Worm (Caenorhabditis elegans) whole organism, early embryonic: ENCODE data around the gene metl-18.

ENCODE experiments used
- B0310.2 ChIP-seq: sonication (generic microtip); optimal IDR thresholded peaks from 2 replicates; lab custom pipeline; 2016; ENCODE audit warnings: mild to moderate bottlenecking, missing genetic modification characterization, missing compliant biosample characterization
- F13C5.2 ChIP-seq: sonication (generic microtip); optimal IDR thresholded peaks from 2 replicates; lab custom pipeline; 2017; ENCODE audit warnings: mild to moderate bottlenecking, missing genetic modification characterization, inconsistent platforms, missing compliant biosample characterization
- aly-1 ChIP-seq: sonication (generic microtip); optimal IDR thresholded peaks from 2 replicates; lab custom pipeline; 2016; ENCODE audit warnings: missing genetic modification characterization, missing compliant biosample characterization
- ama-1 ChIP-seq: fragments of 150-350 bp; optimal IDR thresholded peaks from 2 replicates; lab custom pipeline; 2014
- ceh-13 ChIP-seq: fragments of 200-800 bp; sonication (Bioruptor generic); optimal IDR thresholded peaks from 2 replicates; lab custom pipeline; 2018; ENCODE audit warnings: mild to moderate bottlenecking, missing genetic modification characterization, missing compliant biosample characterization
- ceh-36 ChIP-seq: sonication (generic microtip); optimal IDR thresholded peaks from 2 replicates; lab custom pipeline; 2016; ENCODE audit warnings: missing genetic modification characterization, inconsistent platforms, missing compliant biosample characterization
- ets-7 ChIP-seq: sonication (generic microtip); optimal IDR thresholded peaks from 2 replicates; lab custom pipeline; 2016; ENCODE audit warnings: missing genotype, missing genetic modification characterization, missing compliant biosample characterization
- flt-1 ChIP-seq: fragments of 200-800 bp; sonication (Bioruptor generic); IDR thresholded peaks from 2 replicates; pipeline ENCODE4 v1.3.6; 2022; ENCODE audit warnings: missing genetic modification characterization, missing compliant biosample characterization
- hmbx-1 ChIP-seq: sonication (generic microtip); optimal IDR thresholded peaks from 2 replicates; lab custom pipeline; 2016; ENCODE audit warnings: mild to moderate bottlenecking, missing genetic modification characterization, missing compliant biosample characterization
- hmg-4 ChIP-seq: fragments of 200-800 bp; sonication (Bioruptor generic); optimal IDR thresholded peaks from 2 replicates; lab custom pipeline; 2018; ENCODE audit warnings: mild to moderate bottlenecking, missing genetic modification characterization, missing compliant biosample characterization
- hnd-1 ChIP-seq: sonication (generic microtip); optimal IDR thresholded peaks from 2 replicates; lab custom pipeline; 2016; ENCODE audit warnings: missing genetic modification characterization, missing compliant biosample characterization
- pes-1 ChIP-seq: fragments of 200-800 bp; sonication (Bioruptor generic); IDR thresholded peaks from 2 replicates; pipeline ENCODE4 v1.3.6; 2022; ENCODE audit warnings: missing genetic modification reagents, missing genetic modification characterization, missing compliant biosample characterization
- scrt-1 ChIP-seq: fragments of 200-800 bp; sonication (Bioruptor generic); IDR thresholded peaks from 2 replicates; pipeline ENCODE4 v1.3.6; 2022; ENCODE audit warnings: missing genetic modification characterization, missing compliant biosample characterization
- sea-1 ChIP-seq: fragments of 200-800 bp; sonication (Bioruptor generic); conservative IDR thresholded peaks from 2 replicates; pipeline ENCODE4 v1.3.6; 2022; ENCODE audit warnings: missing genetic modification characterization, missing compliant biosample characterization
- tbx-11 ChIP-seq: fragments of 200-800 bp; sonication (Bioruptor generic); IDR thresholded peaks from 2 replicates; pipeline ENCODE4 v1.3.6; 2022; ENCODE audit warnings: missing genetic modification characterization, missing compliant biosample characterization
- tbx-37 ChIP-seq: fragments of 200-800 bp; sonication (Bioruptor generic); conservative IDR thresholded peaks from 2 replicates; pipeline ENCODE4 v1.3.6; 2022; ENCODE audit warnings: missing genetic modification reagents, missing genetic modification characterization, missing compliant biosample characterization
- tra-4 ChIP-seq: sonication (generic microtip); optimal IDR thresholded peaks from 2 replicates; lab custom pipeline; 2017; ENCODE audit warnings: missing genetic modification characterization, missing compliant biosample characterization

Gene metl-18

ce11 chrIII:3428574-3428973, 3.0 kb downstream of the metl-18 start:
- no peak for TF ChIP-seq sea-1 (GFP tag; lab: Robert Waterston, UW)
- TF ChIP-seq pes-1: no peak
- TF ChIP-seq hmbx-1 (tag; lab: Kevin White, UChicago): no peak
- TF ChIP-seq hnd-1 (tag; lab: Kevin White, UChicago): no peak

ce11 chrIII:3429761-3430160, 4.2 kb downstream of the metl-18 start:
- TF ChIP-seq hnd-1 (tag; lab: Kevin White, UChicago): no peak
- no peak for TF ChIP-seq aly-1
- TF ChIP-seq pes-1: no peak
- no peak for TF ChIP-seq hmg-4 (GFP tag; lab: Kevin White, UChicago)
- TF ChIP-seq ceh-36 (tag; lab: Kevin White, UChicago): no peak
- TF ChIP-seq ama-1 (lab: Kevin White, UChicago): no peak
- TF ChIP-seq ceh-13 (GFP tag; lab: Kevin White, UChicago): no peak
- TF ChIP-seq tbx-11 (GFP tag; lab: Robert Waterston, UW): no peak
- TF ChIP-seq ets-7 (tag; lab: Kevin White, UChicago): no peak
- TF ChIP-seq tra-4 (tag; lab: Kevin White, UChicago): no peak
- TF ChIP-seq F13C5.2 (tag; lab: Kevin White, UChicago): no peak
- TF ChIP-seq flt-1 (GFP tag; lab: Robert Waterston, UW): no peak
- TF ChIP-seq B0310.2 (tag; lab: Kevin White, UChicago): no peak
- TF ChIP-seq sea-1 (GFP tag; lab: Robert Waterston, UW): no peak
- TF ChIP-seq hmbx-1 (tag; lab: Kevin White, UChicago): no peak
- no peak for TF ChIP-seq tbx-37 (GFP tag; lab: Robert Waterston, UW)
- no peak for TF ChIP-seq scrt-1

ce11 chrIII:3430667-3431066, 5.1 kb downstream of the metl-18 start:
- no peak for TF ChIP-seq pes-1
- TF ChIP-seq hmbx-1 (tag; lab: Kevin White, UChicago): no peak
- no peak for TF ChIP-seq scrt-1
- no peak for TF ChIP-seq B0310.2 (tag; lab: Kevin White, UChicago)
- TF ChIP-seq hmg-4 (GFP tag; lab: Kevin White, UChicago): no peak
- TF ChIP-seq flt-1 (GFP tag; lab: Robert Waterston, UW): no peak
- TF ChIP-seq aly-1: no peak
- no peak for TF ChIP-seq ceh-36 (tag; lab: Kevin White, UChicago)
- TF ChIP-seq ceh-13 (GFP tag; lab: Kevin White, UChicago): no peak
- no peak for TF ChIP-seq ets-7 (tag; lab: Kevin White, UChicago)
- TF ChIP-seq tra-4 (tag; lab: Kevin White, UChicago): no peak
- TF ChIP-seq tbx-11 (GFP tag; lab: Robert Waterston, UW): no peak
- TF ChIP-seq ama-1 (lab: Kevin White, UChicago): no peak
- TF ChIP-seq tbx-37 (GFP tag; lab: Robert Waterston, UW): no peak

ce11 chrIII:3431385-3431784, 5.8 kb downstream of the metl-18 start, which contains the start of gene K01A11.1:
Gene K01A11.1, minus strand, starts transcription at chrIII:3431485.
- no peak for TF ChIP-seq B0310.2 (tag; lab: Kevin White, UChicago)
- no peak for TF ChIP-seq hmg-4 (GFP tag; lab: Kevin White, UChicago)

ce11 chrIII:3435152-3435551, 9.6 kb downstream of the metl-18 start:
- no peak for TF ChIP-seq pes-1
- TF ChIP-seq ama-1 (lab: Kevin White, UChicago): no peak

- TF ChIP-seq ceh-13 (GFP tag; lab: Kevin White, UChicago): no peak
- TF ChIP-seq scrt-1: no peak
- TF ChIP-seq aly-1: no peak
- TF ChIP-seq ets-7 (tag; lab: Kevin White, UChicago): no peak
- no peak for TF ChIP-seq hnd-1 (tag; lab: Kevin White, UChicago)
- no peak for TF ChIP-seq pes-1
- TF ChIP-seq tra-4 (tag; lab: Kevin White, UChicago): no peak
- TF ChIP-seq flt-1 (GFP tag; lab: Robert Waterston, UW): no peak
- TF ChIP-seq tbx-11 (GFP tag; lab: Robert Waterston, UW): no peak
- no peak for TF ChIP-seq hmg-4 (GFP tag; lab: Kevin White, UChicago)
- no peak for TF ChIP-seq B0310.2 (tag; lab: Kevin White, UChicago)
These were observed 11.6 kb downstream of the metl-18 start for ce11 chrIII:3437139-3437538.

ce11 chrIII:3444139-3444538, 18.6 kb downstream of the metl-18 start, which contains the start of gene spe-41:
Gene spe-41, minus strand, starts transcription at chrIII:3444210.
- TF ChIP-seq B0310.2 (tag; lab: Kevin White, UChicago) (no peak), hnd-1 (tag; lab: Kevin White, UChicago) (no peak), aly-1 (no peak), tbx-11 (GFP tag; lab: Robert Waterston, UW) (no peak), flt-1 (GFP tag; lab: Robert Waterston, UW) (no peak), ets-7 (tag; lab: Kevin White, UChicago) (no peak), sea-1 (GFP tag; lab: Robert Waterston, UW) (no peak), scrt-1 (no peak), ceh-13 (GFP tag; lab: Kevin White, UChicago) (no peak), pes-1 (no peak), ceh-36 (tag; lab: Kevin White, UChicago) (no peak), tra-4 (tag; lab: Kevin White, UChicago) (no peak)

ce11 chrIII:3452563-3453210, 27.1 kb downstream of the metl-18 start, which contains the start of the genes K01A11.3 and C34C12.12:
Gene K01A11.3, minus strand, starts transcription at chrIII:3452613.
Gene C34C12.12, plus strand, starts transcription at chrIII:3453194.
- TF ChIP-seq ceh-13 (GFP tag; lab: Kevin White, UChicago) (no peak), tbx-11 (GFP tag; lab: Robert Waterston, UW) (no peak), pes-1 (no peak), aly-1 (no peak)
